Worm (Caenorhabditis elegans): Measurements from ENCODE around the gene T03F6.10.

DNA sequence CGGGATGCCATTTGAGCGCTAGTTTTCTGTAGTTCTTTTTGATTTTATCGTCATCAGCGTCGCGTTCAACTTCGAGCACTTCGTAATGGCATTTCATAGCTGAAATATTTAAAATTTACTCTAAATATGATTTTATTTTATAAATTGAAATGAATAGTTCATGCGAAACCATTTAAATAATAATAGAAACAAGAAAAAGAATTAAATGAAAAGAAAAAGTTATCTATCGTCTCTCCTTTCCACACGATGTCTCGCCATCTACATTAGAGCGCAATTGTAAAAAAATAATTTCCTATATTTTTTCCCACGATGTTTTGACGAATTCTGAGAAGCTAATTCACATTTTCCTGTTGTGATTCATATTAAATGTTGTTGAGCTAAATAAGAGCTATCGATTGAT, 15.1 kb upstream of the T03F6.10 start, which contains the start of gene dnj-17:
- TF ChIP-seq nhr-76 (tag; optimal IDR thresholded peaks at IDR 0.05), result no peak
- no peak for TF ChIP-seq vab-15 (tag; optimal IDR thresholded peaks at IDR 0.05)
- no peak for TF ChIP-seq tbx-2 (tag; optimal IDR thresholded peaks at IDR 0.05)
- TF ChIP-seq nhr-28 (tag; optimal IDR thresholded peaks at IDR 0.05), result no peak
- TF ChIP-seq elt-3 (tag; optimal IDR thresholded peaks at IDR 0.05), result no peak
- no peak for TF ChIP-seq zag-1 (tag; optimal IDR thresholded peaks at IDR 0.05)
- no peak for TF ChIP-seq sptf-1 (tag; optimal IDR thresholded peaks at IDR 0.05)
- no peak for TF ChIP-seq nhr-71 (tag; optimal IDR thresholded peaks at IDR 0.05)
- TF ChIP-seq egl-13 (tag; optimal IDR thresholded peaks at IDR 0.05), result no peak
- no peak for TF ChIP-seq nhr-237 (tag; optimal IDR thresholded peaks at IDR 0.05)
- no peak for TF ChIP-seq sox-4 (tag; optimal IDR thresholded peaks at IDR 0.05)
- TF ChIP-seq nhr-77 (tag; optimal IDR thresholded peaks at IDR 0.05), result no peak
- TF ChIP-seq ztf-4 (tag; optimal IDR thresholded peaks at IDR 0.05), result no peak
- no peak for TF ChIP-seq aly-2 (tag; optimal IDR thresholded peaks at IDR 0.05)
